Worm (Caenorhabditis elegans) whole organism, midembryonic: ENCODE results near the gene ZC155.2.
A peak's percentile ranks its signal among the peaks of the same experiment; 100 is the strongest.

Experiments
- T22C8.4 ChIP-seq: fragments of 200-800 bp; sonication (Bioruptor generic); IDR thresholded peaks from 2 replicates; pipeline ENCODE4 v1.3.6; 2022; ENCODE audit warnings: missing genetic modification characterization, missing compliant biosample characterization
- cog-1 ChIP-seq: sonication (generic microtip); optimal IDR thresholded peaks from 2 replicates; lab custom pipeline; 2016; ENCODE audit warnings: missing genetic modification characterization, missing compliant biosample characterization
- flt-1 ChIP-seq: fragments of 200-800 bp; sonication (Bioruptor generic); IDR thresholded peaks from 2 replicates; pipeline ENCODE4 v1.3.6; 2022; ENCODE audit warnings: missing genetic modification characterization, missing compliant biosample characterization
- klf-2 ChIP-seq: fragments of 200-800 bp; sonication (Bioruptor generic); conservative IDR thresholded peaks from 2 replicates; pipeline ENCODE4 v1.3.6; 2022; ENCODE audit warnings: missing genetic modification reagents, missing genetic modification characterization, missing compliant biosample characterization
- med-1 ChIP-seq: sonication (generic microtip); optimal IDR thresholded peaks from 2 replicates; lab custom pipeline; 2017; ENCODE audit warnings: missing genetic modification characterization, mild to moderate bottlenecking, missing compliant biosample characterization, antibody characterized with exemption, missing genetic modification reagents; ENCODE audit not compliant: insufficient read depth
- ref-1 ChIP-seq: fragments of 200-800 bp; sonication (Bioruptor generic); conservative IDR thresholded peaks from 2 replicates; pipeline ENCODE4 v1.3.6; 2022; ENCODE audit warnings: missing genetic modification reagents, missing genetic modification characterization, missing compliant biosample characterization
- tab-1 ChIP-seq: fragments of 200-800 bp; sonication (Bioruptor generic); IDR thresholded peaks from 2 replicates; pipeline ENCODE4 v1.3.6; 2022; ENCODE audit warnings: missing genetic modification characterization, missing compliant biosample characterization
- ztf-23 ChIP-seq: fragments of 200-800 bp; sonication (Bioruptor generic); IDR thresholded peaks from 2 replicates; pipeline ENCODE4 v1.3.6; 2022; ENCODE audit warnings: missing genetic modification reagents, missing genetic modification characterization, missing compliant biosample characterization
- ztf-29 ChIP-seq: fragments of 200-800 bp; sonication (Bioruptor generic); IDR thresholded peaks from 2 replicates; pipeline ENCODE4 v1.3.6; 2022; ENCODE audit warnings: missing genetic modification reagents, missing genetic modification characterization, missing compliant biosample characterization

Gene ZC155.2

DNA sequence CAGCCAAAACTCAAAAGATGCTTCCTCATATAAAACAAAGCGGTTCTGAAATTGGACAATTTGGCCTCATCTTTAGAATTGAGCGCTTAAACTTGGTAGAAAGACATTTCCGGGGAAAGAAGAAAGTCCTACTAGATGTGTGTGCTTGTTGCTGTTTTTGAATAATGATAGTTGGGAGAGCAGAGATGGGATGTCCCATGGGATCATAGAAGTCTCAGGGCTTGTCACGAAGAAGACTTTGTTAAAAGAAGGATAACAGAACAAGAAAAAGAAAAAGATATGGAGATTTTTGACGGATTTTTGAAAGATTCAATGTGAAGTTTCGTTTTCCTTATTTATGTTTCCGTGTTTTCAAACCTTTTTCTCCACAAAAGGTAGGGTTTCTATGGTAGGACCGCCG is at the start of gene ZC155.2:
ZC155.2 (plus strand) TSS at position 301 of the 400 bp plus-strand sequence.
- no peak for TF ChIP-seq flt-1 (GFP tag; lab: Robert Waterston, UW)
- no peak for TF ChIP-seq klf-2 (GFP tag; lab: Robert Waterston, UW)
- no peak for TF ChIP-seq med-1
- no peak for TF ChIP-seq ztf-23 (GFP tag; lab: Robert Waterston, UW)
- TF ChIP-seq ztf-29 (GFP tag; lab: Robert Waterston, UW): no peak
- no peak for TF ChIP-seq T22C8.4 (GFP tag; lab: Robert Waterston, UW)
- no peak for TF ChIP-seq tab-1 (GFP tag; lab: Robert Waterston, UW)
- no peak for TF ChIP-seq cog-1 (tag; lab: Kevin White, UChicago)
- no peak for TF ChIP-seq ref-1

DNA sequence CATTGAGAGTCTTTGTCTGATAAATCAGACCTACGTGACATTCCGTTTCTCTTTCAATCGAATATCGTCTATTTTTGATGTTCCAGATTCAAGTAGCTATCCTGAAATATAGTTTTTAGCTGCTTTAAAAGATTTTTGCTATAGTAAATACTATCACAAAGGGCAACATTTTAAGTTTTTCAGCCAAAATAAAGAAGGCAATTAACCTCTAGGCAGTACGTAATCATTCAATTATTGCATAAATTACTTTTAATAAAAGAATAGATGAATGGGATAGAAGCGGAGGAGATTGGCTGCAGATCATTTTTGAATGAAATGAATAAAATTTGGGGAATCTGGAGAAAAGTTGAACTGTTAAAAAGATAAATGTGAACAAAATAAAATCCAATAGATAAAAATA is 49.1 kb upstream of the ZC155.2 start, which contains the start of gene ulp-1:
ulp-1 (minus strand) TSS at position 101 of the 400 bp plus-strand sequence.
- TF ChIP-seq ref-1: no peak
- TF ChIP-seq flt-1 (GFP tag; lab: Robert Waterston, UW): no peak
- no peak for TF ChIP-seq klf-2 (GFP tag; lab: Robert Waterston, UW)
- no peak for TF ChIP-seq ztf-29 (GFP tag; lab: Robert Waterston, UW)
- TF ChIP-seq ztf-23 (GFP tag; lab: Robert Waterston, UW): no peak
- TF ChIP-seq cog-1 (tag; lab: Kevin White, UChicago): no peak
- no peak for TF ChIP-seq T22C8.4 (GFP tag; lab: Robert Waterston, UW)
- TF ChIP-seq tab-1 (GFP tag; lab: Robert Waterston, UW): no peak
- no peak for TF ChIP-seq med-1

DNA sequence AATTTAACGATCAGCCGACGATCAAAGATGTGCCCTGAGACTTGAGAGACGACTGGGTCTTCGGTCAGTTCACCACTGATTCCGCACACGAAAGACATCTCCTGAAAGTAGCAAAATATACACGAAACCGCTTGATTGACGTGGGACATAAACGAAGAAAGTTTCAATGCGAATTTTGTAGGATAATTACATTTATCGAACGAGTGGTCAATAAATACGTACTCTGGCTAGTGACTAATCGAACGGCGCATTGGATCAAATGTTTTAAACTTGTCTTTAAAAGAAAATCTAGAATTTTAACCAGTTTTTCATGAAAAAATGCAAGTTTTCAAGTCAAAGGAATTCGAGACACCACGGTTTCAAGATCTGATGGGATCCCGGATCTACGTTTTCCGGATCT is 46.8 kb upstream of the ZC155.2 start, which contains the start of gene prp-19:
prp-19 (minus strand) TSS at position 101 of the 400 bp plus-strand sequence.
- no peak for TF ChIP-seq klf-2 (GFP tag; lab: Robert Waterston, UW)
- TF ChIP-seq flt-1 (GFP tag; lab: Robert Waterston, UW): no peak
- no peak for TF ChIP-seq ref-1
- TF ChIP-seq cog-1 (tag; lab: Kevin White, UChicago): no peak
- TF ChIP-seq tab-1 (GFP tag; lab: Robert Waterston, UW): no peak
- TF ChIP-seq ztf-29 (GFP tag; lab: Robert Waterston, UW): no peak
- TF ChIP-seq ztf-23 (GFP tag; lab: Robert Waterston, UW): no peak
- TF ChIP-seq med-1: no peak
- no peak for TF ChIP-seq T22C8.4 (GFP tag; lab: Robert Waterston, UW)

DNA sequence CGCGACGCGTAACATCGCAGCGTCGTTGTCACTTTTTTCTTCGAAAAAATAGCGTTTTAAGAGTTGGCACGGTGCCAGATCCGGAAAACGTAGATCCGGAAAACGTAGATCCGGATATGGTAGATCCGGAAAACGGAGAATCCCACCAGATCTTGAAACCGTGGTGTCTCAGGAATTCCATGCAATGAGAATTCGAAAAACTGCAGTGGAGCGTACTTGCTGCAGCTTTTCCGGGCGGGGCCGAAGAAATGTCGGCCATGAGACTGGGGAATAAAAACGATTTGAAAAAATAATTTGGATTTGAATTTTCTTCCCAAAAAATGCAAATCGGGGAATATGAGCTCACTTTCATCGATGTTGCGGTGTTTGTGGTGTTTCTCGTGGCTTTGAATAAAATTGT is 46.3 kb upstream of the ZC155.2 start, which contains the start of gene K10D2.5:
K10D2.5 (plus strand) TSS at position 251 of the 400 bp plus-strand sequence.
- peak; percentile 68 for TF ChIP-seq cog-1 (tag; lab: Kevin White, UChicago)
- peak; percentile 68; the same call in 1 of the 2 replicates for TF ChIP-seq T22C8.4 (GFP tag; lab: Robert Waterston, UW)
- peak; percentile 86 for TF ChIP-seq klf-2 (GFP tag; lab: Robert Waterston, UW)
- TF ChIP-seq tab-1 (GFP tag; lab: Robert Waterston, UW): peak; percentile 74; the same call in 1 of the 2 replicates
- TF ChIP-seq ztf-29 (GFP tag; lab: Robert Waterston, UW): peak; percentile 76
- no peak for TF ChIP-seq med-1
- peak; percentile 54 for TF ChIP-seq ref-1
- peak; percentile 91 for TF ChIP-seq ztf-23 (GFP tag; lab: Robert Waterston, UW)
- peak; percentile 93 for TF ChIP-seq flt-1 (GFP tag; lab: Robert Waterston, UW)

DNA sequence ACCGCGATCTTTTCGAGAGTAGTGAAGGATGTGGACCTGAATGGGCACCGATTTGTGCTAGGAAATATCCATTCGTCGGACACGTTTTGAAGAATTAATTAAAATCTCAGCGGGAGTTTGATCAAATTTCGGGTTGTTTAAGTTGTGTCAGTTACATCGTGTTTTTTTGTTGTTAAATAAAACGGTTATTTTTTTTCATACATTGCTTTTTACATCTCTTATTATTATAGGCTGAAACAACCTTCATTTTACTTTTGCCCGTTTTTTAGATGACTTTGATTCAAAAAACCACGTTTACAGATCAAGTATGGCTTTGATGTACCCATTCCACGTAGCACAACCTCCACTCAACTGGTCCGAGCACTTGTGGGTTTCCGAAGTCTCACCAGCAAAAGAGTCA is 45.6 kb upstream of the ZC155.2 start, which contains the start of gene emb-1:
emb-1 (plus strand) TSS at position 301 of the 400 bp plus-strand sequence.
- TF ChIP-seq med-1: no peak
- no peak for TF ChIP-seq ztf-23 (GFP tag; lab: Robert Waterston, UW)
- TF ChIP-seq T22C8.4 (GFP tag; lab: Robert Waterston, UW): no peak
- no peak for TF ChIP-seq cog-1 (tag; lab: Kevin White, UChicago)
- TF ChIP-seq tab-1 (GFP tag; lab: Robert Waterston, UW): no peak
- TF ChIP-seq flt-1 (GFP tag; lab: Robert Waterston, UW): no peak
- no peak for TF ChIP-seq ref-1
- no peak for TF ChIP-seq ztf-29 (GFP tag; lab: Robert Waterston, UW)
- no peak for TF ChIP-seq klf-2 (GFP tag; lab: Robert Waterston, UW)

DNA sequence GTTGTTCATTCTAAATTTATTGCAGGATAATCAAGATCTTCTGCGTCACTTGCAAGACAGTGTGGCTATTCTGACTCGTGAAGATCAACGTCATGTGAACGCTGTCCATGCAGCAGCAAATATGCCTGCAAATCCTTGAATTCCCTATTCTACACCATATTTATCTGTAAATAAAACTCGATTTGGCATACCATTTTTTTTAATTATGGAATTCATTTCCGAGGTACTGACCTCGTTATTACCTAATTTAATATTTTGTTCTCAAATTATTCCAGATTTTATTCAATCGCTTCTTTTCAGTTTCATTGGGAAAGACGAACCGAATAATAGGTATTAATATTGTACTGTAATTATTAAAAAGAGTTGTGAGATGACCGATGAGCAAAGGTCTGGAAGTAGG is 45.2 kb upstream of the ZC155.2 start, which contains the start of gene cid-1:
cid-1 (plus strand) TSS at position 301 of the 400 bp plus-strand sequence.
- TF ChIP-seq tab-1 (GFP tag; lab: Robert Waterston, UW) (no peak), klf-2 (GFP tag; lab: Robert Waterston, UW) (no peak)

DNA sequence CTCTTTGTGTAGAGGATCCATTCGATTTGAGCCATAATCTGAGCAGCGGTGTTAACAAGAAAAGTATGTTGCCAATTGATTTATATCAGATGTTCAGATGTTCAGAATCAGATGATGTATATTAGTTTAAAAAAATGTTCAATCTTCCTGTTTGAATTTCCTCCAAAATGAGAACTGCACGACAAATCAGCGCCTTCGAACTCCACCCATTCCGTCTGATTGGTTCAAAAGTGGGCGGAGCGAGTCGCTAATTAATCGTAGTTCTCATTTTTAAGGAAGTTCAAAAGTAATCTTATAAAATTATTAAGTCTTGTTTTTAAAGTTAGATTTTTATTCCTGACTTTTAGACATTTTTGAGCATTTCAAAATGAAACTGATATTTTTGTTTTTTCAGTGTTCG is 39.6 kb upstream of the ZC155.2 start:
- TF ChIP-seq tab-1 (GFP tag; lab: Robert Waterston, UW) (no peak), flt-1 (GFP tag; lab: Robert Waterston, UW) (no peak), ztf-23 (GFP tag; lab: Robert Waterston, UW) (no peak), klf-2 (GFP tag; lab: Robert Waterston, UW) (no peak), cog-1 (tag; lab: Kevin White, UChicago) (no peak), med-1 (no peak), ztf-29 (GFP tag; lab: Robert Waterston, UW) (no peak), ref-1 (no peak), T22C8.4 (GFP tag; lab: Robert Waterston, UW) (no peak)

DNA sequence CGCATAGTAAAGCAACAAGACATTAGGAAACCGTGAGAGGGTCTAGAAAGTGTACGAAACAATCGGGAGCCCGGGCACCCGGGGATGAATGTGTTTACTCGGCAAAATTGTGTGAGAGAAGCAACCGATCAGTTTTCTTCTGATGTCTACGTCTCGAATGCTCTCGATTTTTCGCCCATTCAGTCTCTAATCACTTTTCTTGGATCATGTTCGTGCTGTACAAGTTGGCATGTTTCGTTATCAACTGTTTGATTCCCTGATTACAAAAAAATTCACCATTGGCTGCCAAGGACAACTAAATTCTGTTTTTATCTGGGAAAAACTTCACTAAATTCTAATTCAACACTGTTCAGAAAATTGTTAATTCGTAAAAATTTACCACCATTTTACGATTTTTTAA is 38.2 kb upstream of the ZC155.2 start:
- TF ChIP-seq ztf-23 (GFP tag; lab: Robert Waterston, UW) (0 out of 2 replicates have a peak, but pooled peaks have one; percentile 40), ref-1 (no peak)

DNA sequence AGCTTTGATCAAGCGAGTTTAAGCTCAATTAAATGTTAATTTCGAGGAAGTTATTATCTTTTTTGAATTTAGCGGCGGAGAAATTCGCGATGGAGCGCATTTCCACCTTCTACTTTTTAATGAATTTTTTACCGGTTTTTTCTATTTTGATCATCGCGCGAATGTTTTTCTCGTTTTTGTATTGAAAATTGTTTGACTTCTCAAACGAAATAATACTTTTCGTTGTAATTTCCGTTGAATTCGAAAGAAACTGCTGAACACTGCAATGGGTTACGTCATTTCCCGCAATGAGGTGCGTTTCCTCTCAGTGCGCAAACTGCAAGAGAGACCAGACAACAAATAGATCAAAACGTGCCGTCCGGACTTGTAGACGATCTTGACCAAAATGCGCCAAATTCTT is 37.6 kb upstream of the ZC155.2 start:
- TF ChIP-seq ref-1 (no peak), klf-2 (GFP tag; lab: Robert Waterston, UW) (no peak), ztf-23 (GFP tag; lab: Robert Waterston, UW) (no peak), ztf-29 (GFP tag; lab: Robert Waterston, UW) (no peak), T22C8.4 (GFP tag; lab: Robert Waterston, UW) (no peak), tab-1 (GFP tag; lab: Robert Waterston, UW) (no peak)

DNA sequence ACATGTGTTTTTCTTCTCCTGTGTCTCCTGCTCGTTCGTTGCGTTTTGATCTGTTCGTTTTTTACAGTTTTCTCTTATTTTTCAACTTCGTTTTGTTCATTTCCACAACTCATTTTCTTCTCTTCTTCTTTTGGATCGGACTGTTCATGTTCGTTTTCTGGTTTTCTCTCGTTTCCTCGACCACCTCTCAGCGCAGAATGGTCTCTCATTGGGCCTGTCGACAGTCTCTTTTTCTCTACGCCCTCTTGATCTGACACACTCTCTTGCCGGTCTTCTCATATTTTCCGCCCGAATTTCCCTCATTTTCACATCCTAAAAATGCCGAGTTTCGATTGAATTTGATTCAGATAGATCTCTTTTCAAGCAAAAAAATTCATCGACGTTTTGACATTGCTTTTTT is 37.1 kb upstream of the ZC155.2 start:
- no peak for TF ChIP-seq T22C8.4 (GFP tag; lab: Robert Waterston, UW)
- no peak for TF ChIP-seq cog-1 (tag; lab: Kevin White, UChicago)
- TF ChIP-seq klf-2 (GFP tag; lab: Robert Waterston, UW): no peak
- no peak for TF ChIP-seq flt-1 (GFP tag; lab: Robert Waterston, UW)
- TF ChIP-seq tab-1 (GFP tag; lab: Robert Waterston, UW): no peak
- no peak for TF ChIP-seq ztf-23 (GFP tag; lab: Robert Waterston, UW)
- no peak for TF ChIP-seq ztf-29 (GFP tag; lab: Robert Waterston, UW)
- no peak for TF ChIP-seq ref-1
- TF ChIP-seq med-1: no peak
